Fruit fly (Drosophila melanogaster) whole organism, prepupa: Measurements from ENCODE around the gene Rh5.

Experiments used
- CG10631 ChIP-seq: fragments of 200-800 bp; sonication (Bioruptor generic); optimal IDR thresholded peaks from 2 replicates; lab custom pipeline; 2016; ENCODE audit warnings: missing biosample characterization, missing genetic modification characterization
- CG11294 ChIP-seq: fragments of 200-800 bp; sonication (Bioruptor generic); IDR thresholded peaks from 2 replicates; pipeline ENCODE4 v1.3.6; 2022; ENCODE audit warnings: missing biosample characterization, missing genetic modification characterization
- CG11762 ChIP-seq: fragments of 200-800 bp; sonication (Bioruptor generic); optimal IDR thresholded peaks from 3 replicates; lab custom pipeline; 2016; ENCODE audit warnings: missing biosample characterization, missing genetic modification characterization; ENCODE audit not compliant: insufficient read depth
- CG11902 ChIP-seq: fragments of 200-800 bp; sonication (Bioruptor generic); optimal IDR thresholded peaks from 3 replicates; lab custom pipeline; 2016; ENCODE audit warnings: missing biosample characterization, missing genetic modification characterization
- CG15336 ChIP-seq: fragments of 200-800 bp; sonication (Bioruptor generic); IDR thresholded peaks from 2 replicates; pipeline ENCODE4 v1.3.6; 2022; ENCODE audit warnings: missing biosample characterization, missing genetic modification characterization
- CG3032 ChIP-seq: fragments of 200-800 bp; optimal IDR thresholded peaks from 2 replicates; lab custom pipeline; 2019; ENCODE audit warnings: missing biosample characterization, mild to moderate bottlenecking, missing genetic modification characterization, moderate library complexity
- CG31627 ChIP-seq: fragments of 200-800 bp; sonication (Bioruptor generic); optimal IDR thresholded peaks from 3 replicates; lab custom pipeline; 2016; ENCODE audit warnings: missing biosample characterization, missing genetic modification characterization
- CG32006 ChIP-seq: fragments of 200-800 bp; sonication (Bioruptor generic); optimal IDR thresholded peaks from 3 replicates; lab custom pipeline; 2017; ENCODE audit warnings: missing biosample characterization, mild to moderate bottlenecking, missing genetic modification characterization
- CG3919 ChIP-seq: fragments of 200-800 bp; sonication (Bioruptor generic); optimal IDR thresholded peaks from 3 replicates; lab custom pipeline; 2016; ENCODE audit warnings: missing biosample characterization, missing genetic modification characterization
- CG6163 ChIP-seq: fragments of 200-800 bp; sonication (Bioruptor generic); IDR thresholded peaks from 3 replicates; pipeline ENCODE4 v1.3.6; 2022; ENCODE audit warnings: missing biosample characterization, missing genetic modification characterization
- CG6276 ChIP-seq: fragments of 200-800 bp; sonication (Bioruptor generic); optimal IDR thresholded peaks from 2 replicates; lab custom pipeline; 2017; ENCODE audit warnings: missing biosample characterization, mild to moderate bottlenecking, missing genetic modification characterization
- CG6792 ChIP-seq: fragments of 200-800 bp; sonication (Bioruptor generic); optimal IDR thresholded peaks from 3 replicates; lab custom pipeline; 2016; ENCODE audit warnings: missing biosample characterization, missing genetic modification characterization
- CG7368 ChIP-seq: fragments of 200-800 bp; sonication (Bioruptor generic); optimal IDR thresholded peaks from 3 replicates; lab custom pipeline; 2016; ENCODE audit warnings: missing biosample characterization, missing genetic modification characterization
- CG8119 ChIP-seq: fragments of 200-800 bp; sonication (Bioruptor generic); IDR thresholded peaks from 3 replicates; pipeline ENCODE4 v1.3.6; 2022; ENCODE audit warnings: missing biosample characterization, missing genetic modification characterization
- CG9139 ChIP-seq: fragments of 200-800 bp; sonication (Bioruptor generic); optimal IDR thresholded peaks from 3 replicates; lab custom pipeline; 2017; ENCODE audit warnings: missing biosample characterization, mild to moderate bottlenecking, missing genetic modification characterization
- Eip75B ChIP-seq: fragments of 200-800 bp; sonication (Bioruptor generic); optimal IDR thresholded peaks from 3 replicates; lab custom pipeline; 2016; ENCODE audit warnings: missing biosample characterization, missing genetic modification characterization
- Eip78C ChIP-seq: fragments of 200-800 bp; sonication (Bioruptor generic); peaks from one replicate; lab custom pipeline; 2016; ENCODE audit warnings: missing biosample characterization, missing genetic modification characterization
- Eip93F ChIP-seq: fragments of 200-800 bp; sonication (Bioruptor generic); optimal IDR thresholded peaks from 2 replicates; lab custom pipeline; 2016; ENCODE audit warnings: missing biosample characterization, mild to moderate bottlenecking, missing genetic modification characterization
- Ets21C ChIP-seq: fragments of 200-800 bp; sonication (Bioruptor generic); optimal IDR thresholded peaks from 3 replicates; lab custom pipeline; 2016; ENCODE audit warnings: missing biosample characterization, missing genetic modification characterization
- Hr39 ChIP-seq: fragments of 200-800 bp; sonication (Bioruptor generic); optimal IDR thresholded peaks from 2 replicates; lab custom pipeline; 2016; ENCODE audit warnings: missing biosample characterization, missing genetic modification characterization
- Hr4 ChIP-seq: fragments of 200-800 bp; sonication (Bioruptor generic); optimal IDR thresholded peaks from 3 replicates; lab custom pipeline; 2016; ENCODE audit warnings: missing biosample characterization, missing genetic modification characterization
- Lpt ChIP-seq: fragments of 200-800 bp; sonication (Bioruptor generic); optimal IDR thresholded peaks from 3 replicates; lab custom pipeline; 2016; ENCODE audit warnings: missing biosample characterization, missing genetic modification characterization
- Sox14 ChIP-seq: fragments of 200-800 bp; sonication (Bioruptor generic); optimal IDR thresholded peaks from 3 replicates; lab custom pipeline; 2016; ENCODE audit warnings: missing biosample characterization, missing genetic modification characterization
- Sox15 ChIP-seq: fragments of 200-800 bp; sonication (Bioruptor generic); optimal IDR thresholded peaks from 3 replicates; lab custom pipeline; 2016; ENCODE audit warnings: missing biosample characterization, missing genetic modification characterization
- achi ChIP-seq: fragments of 200-800 bp; sonication (Bioruptor generic); optimal IDR thresholded peaks from 3 replicates; lab custom pipeline; 2016; ENCODE audit warnings: missing biosample characterization, missing genetic modification characterization
- acj6 ChIP-seq: fragments of 200-800 bp; sonication (Bioruptor generic); optimal IDR thresholded peaks from 3 replicates; lab custom pipeline; 2016; ENCODE audit warnings: missing biosample characterization, missing genetic modification characterization
- cyc ChIP-seq: fragments of 200-800 bp; sonication (Bioruptor generic); optimal IDR thresholded peaks from 3 replicates; lab custom pipeline; 2016; ENCODE audit warnings: missing biosample characterization, missing genetic modification characterization
- dac ChIP-seq: fragments of 200-800 bp; sonication (Bioruptor generic); optimal IDR thresholded peaks from 2 replicates; lab custom pipeline; 2017; ENCODE audit warnings: missing biosample characterization, mild to moderate bottlenecking, missing genetic modification characterization
- esn ChIP-seq: fragments of 200-800 bp; sonication (Bioruptor generic); optimal IDR thresholded peaks from 2 replicates; lab custom pipeline; 2016; ENCODE audit warnings: missing biosample characterization, mild to moderate bottlenecking, missing genetic modification characterization, moderate library complexity
- fkh ChIP-seq: fragments of 200-800 bp; sonication (Bioruptor generic); optimal IDR thresholded peaks from 3 replicates; lab custom pipeline; 2017; ENCODE audit warnings: missing biosample characterization, mild to moderate bottlenecking, missing genetic modification characterization, moderate library complexity
- lz ChIP-seq: fragments of 200-800 bp; sonication (Bioruptor generic); optimal IDR thresholded peaks from 3 replicates; lab custom pipeline; 2016; ENCODE audit warnings: missing biosample characterization, missing genetic modification characterization
- net ChIP-seq: fragments of 200-800 bp; sonication (Bioruptor generic); optimal IDR thresholded peaks from 3 replicates; lab custom pipeline; 2016; ENCODE audit warnings: missing biosample characterization, missing genetic modification characterization
- pdm3 ChIP-seq: fragments of 200-800 bp; sonication (Bioruptor generic); optimal IDR thresholded peaks from 3 replicates; lab custom pipeline; 2016; ENCODE audit warnings: missing biosample characterization, missing genetic modification characterization
- salr ChIP-seq, 2 experiments: fragments of 200-800 bp; sonication (Bioruptor generic); optimal IDR thresholded peaks; 3 replicates each; lab custom pipeline; 2016 to 2018; ENCODE audit warnings: missing biosample characterization in 2 of 2, missing genetic modification characterization in 2 of 2, mild to moderate bottlenecking in 1 of 2
- ss ChIP-seq, 2 experiments: fragments of 200-800 bp; sonication (Bioruptor generic); optimal IDR thresholded peaks; 2 replicates in 1 of 2; 3 replicates in 1 of 2; lab custom pipeline; 2017 to 2018; ENCODE audit warnings: mild to moderate bottlenecking in 2 of 2, missing biosample characterization in 2 of 2, missing genetic modification characterization in 2 of 2, moderate library complexity in 1 of 2
- svp ChIP-seq: fragments of 200-800 bp; sonication (Bioruptor generic); peaks from one replicate; lab custom pipeline; 2016; ENCODE audit warnings: missing biosample characterization, missing genetic modification characterization
- topi ChIP-seq: fragments of 200-800 bp; sonication (Bioruptor generic); optimal IDR thresholded peaks from 3 replicates; lab custom pipeline; 2016; ENCODE audit warnings: missing biosample characterization, missing genetic modification characterization
- vri ChIP-seq: fragments of 200-800 bp; sonication (Bioruptor generic); optimal IDR thresholded peaks from 3 replicates; lab custom pipeline; 2016; ENCODE audit warnings: missing biosample characterization, mild to moderate bottlenecking, missing genetic modification characterization

Rh5 gene

dm6 chr2L:11976955-11977354, 31.0 kb upstream of the Rh5 start (continued):
- TF ChIP-seq Lpt (GFP tag; lab: Kevin White, UChicago) (no peak), CG32006 (GFP tag; lab: Kevin White, UChicago) (peak; percentile 2), CG11902 (GFP tag; lab: Kevin White, UChicago) (no peak), esn (no peak), achi (GFP tag; lab: Kevin White, UChicago) (no peak)

- no peak for TF ChIP-seq salr (GFP tag; optimal IDR thresholded peaks at IDR 0.05; lab: Kevin White, UChicago)
Measured at dm6 chr2L:11977721-11978120, 30.2 kb upstream of the Rh5 start.

DNA sequence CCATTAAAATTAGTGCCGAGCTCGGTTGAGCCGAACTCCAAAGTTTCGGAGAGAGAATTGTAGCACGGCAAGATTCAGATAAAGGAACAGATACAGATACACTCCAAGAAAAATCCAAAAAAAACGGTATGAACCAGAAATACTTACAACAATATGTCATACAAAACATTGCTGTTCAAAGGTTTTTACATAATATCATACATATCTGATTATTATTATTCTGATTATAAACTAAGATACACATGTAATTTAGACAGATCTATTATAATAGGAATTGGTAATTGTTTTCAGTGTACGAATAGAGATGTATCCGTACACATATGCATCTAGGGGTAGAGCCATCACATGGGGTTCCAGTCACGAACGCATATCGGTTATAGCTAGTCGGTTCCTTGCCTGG, 27.9 kb upstream of the Rh5 start:
- TF ChIP-seq CG3032 (no peak), CG6163 (GFP tag; lab: Robert Waterston, UW) (no peak), CG31627 (GFP tag; lab: Kevin White, UChicago) (no peak), svp (GFP tag; lab: Kevin White, UChicago) (no peak), CG32006 (GFP tag; lab: Kevin White, UChicago) (peak; percentile 20), Eip78C (GFP tag; lab: Kevin White, UChicago) (no peak), net (GFP tag; lab: Kevin White, UChicago) (no peak), vri (GFP tag; lab: Kevin White, UChicago) (no peak), CG11762 (no peak), CG6792 (no peak), CG9139 (no peak), CG8119 (GFP tag; lab: Robert Waterston, UW) (no peak), esn (no peak), ss (GFP tag; optimal IDR thresholded peaks at IDR 0.05; lab: Kevin White, UChicago) (no peak), acj6 (GFP tag; lab: Kevin White, UChicago) (peak; percentile 0), CG6276 (no peak), CG3919 (GFP tag; lab: Kevin White, UChicago) (no peak)
- TF ChIP-seq, all 60 proteins: peak for 2

DNA sequence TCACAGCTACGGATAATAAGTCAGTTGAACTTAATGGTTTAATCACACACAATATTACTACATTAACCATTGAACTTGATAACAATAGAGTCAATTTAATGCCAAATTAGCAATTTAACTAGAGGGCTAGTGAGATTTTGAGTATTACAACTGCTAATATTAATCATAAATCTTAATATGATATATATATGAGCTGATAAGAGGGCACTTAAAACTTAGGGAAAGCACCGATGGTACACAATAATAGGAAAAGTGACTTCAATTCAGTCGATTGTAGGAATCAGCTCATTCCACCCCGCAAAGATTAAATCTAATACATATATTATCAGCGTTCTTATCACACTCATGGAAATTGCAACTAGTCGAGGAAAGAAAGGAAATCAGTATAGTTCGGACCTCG, 26.7 kb upstream of the Rh5 start, which contains the start of gene CG16965:
CG16965 (plus strand) TSS at position 382 of the 400 bp plus-strand sequence.
- no peak for TF ChIP-seq pdm3 (GFP tag; lab: Kevin White, UChicago)
- TF ChIP-seq Hr39 (GFP tag; lab: Kevin White, UChicago) = no peak
- no peak for TF ChIP-seq dac (GFP tag; lab: Kevin White, UChicago)
- TF ChIP-seq CG15336 (GFP tag; lab: Robert Waterston, UW) = no peak
- TF ChIP-seq Eip78C (GFP tag; lab: Kevin White, UChicago) = peak; percentile 52
- no peak for TF ChIP-seq CG10631 (GFP tag; lab: Kevin White, UChicago)
- TF ChIP-seq CG11294 (GFP tag; lab: Robert Waterston, UW) = no peak
- no peak for TF ChIP-seq topi (GFP tag; lab: Kevin White, UChicago)
- no peak for TF ChIP-seq Sox14 (GFP tag; lab: Kevin White, UChicago)

DNA sequence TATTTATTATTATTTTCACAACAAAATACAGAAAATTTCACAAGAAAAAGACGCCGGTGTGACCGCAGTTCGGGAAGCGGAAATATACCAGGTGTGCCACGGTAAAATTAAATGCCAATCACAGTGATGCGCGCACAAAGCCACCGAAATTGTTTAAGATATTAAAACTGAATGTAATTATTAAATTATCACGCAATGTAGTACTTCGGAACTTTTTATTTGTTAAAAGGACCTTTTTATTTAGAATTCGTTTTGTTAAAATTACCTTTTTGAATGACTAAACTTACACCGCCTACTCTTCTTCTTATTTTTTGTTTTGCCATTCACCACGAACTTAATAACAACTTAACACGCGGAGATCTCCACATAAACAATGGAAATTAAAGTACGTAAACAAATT, 20.0 kb upstream of the Rh5 start, which contains the start of the genes CG6686 and CG34163:
CG6686 (minus strand) TSS at position 95 of the 400 bp plus-strand sequence.
CG34163 (plus strand) TSS at position 326 of the 400 bp plus-strand sequence.
- TF ChIP-seq Eip78C (GFP tag; lab: Kevin White, UChicago) (peak; percentile 69), Sox14 (GFP tag; lab: Kevin White, UChicago) (peak; percentile 79), Eip93F (GFP tag; lab: Kevin White, UChicago) (no peak), CG11902 (GFP tag; lab: Kevin White, UChicago) (no peak), cyc (GFP tag; lab: Kevin White, UChicago) (peak; percentile 46), Eip75B (no peak), lz (peak; percentile 55), esn (peak; percentile 69), CG7368 (no peak), CG32006 (GFP tag; lab: Kevin White, UChicago) (no peak), CG31627 (GFP tag; lab: Kevin White, UChicago) (peak; percentile 46), ss (GFP tag; optimal IDR thresholded peaks at IDR 0.05; lab: Kevin White, UChicago) (no peak), CG6163 (GFP tag; lab: Robert Waterston, UW) (0 out of 3 replicates have a peak, but pooled peaks have one; percentile 19), Hr4 (no peak), Ets21C (GFP tag; lab: Kevin White, UChicago) (peak; percentile 43), fkh (GFP tag; lab: Kevin White, UChicago) (no peak), CG6792 (peak; percentile 51), CG15336 (GFP tag; lab: Robert Waterston, UW) (peak; percentile 20; the same call in 1 of the 2 replicates), Sox15 (GFP tag; lab: Kevin White, UChicago) (peak; percentile 14)
- TF ChIP-seq, all 60 proteins: peak for 11
